Worm (Caenorhabditis elegans) whole organism, early embryonic: ENCODE data around the gene amdh-1.

Experiments used
- B0310.2 ChIP-seq: sonication (generic microtip); optimal IDR thresholded peaks from 2 replicates; lab custom pipeline; 2016; ENCODE audit warnings: mild to moderate bottlenecking, missing genetic modification characterization, missing compliant biosample characterization
- F13C5.2 ChIP-seq: sonication (generic microtip); optimal IDR thresholded peaks from 2 replicates; lab custom pipeline; 2017; ENCODE audit warnings: mild to moderate bottlenecking, missing genetic modification characterization, inconsistent platforms, missing compliant biosample characterization
- aly-1 ChIP-seq: sonication (generic microtip); optimal IDR thresholded peaks from 2 replicates; lab custom pipeline; 2016; ENCODE audit warnings: missing genetic modification characterization, missing compliant biosample characterization
- ama-1 ChIP-seq: fragments of 150-350 bp; optimal IDR thresholded peaks from 2 replicates; lab custom pipeline; 2014
- ceh-13 ChIP-seq: fragments of 200-800 bp; sonication (Bioruptor generic); optimal IDR thresholded peaks from 2 replicates; lab custom pipeline; 2018; ENCODE audit warnings: mild to moderate bottlenecking, missing genetic modification characterization, missing compliant biosample characterization
- ceh-36 ChIP-seq: sonication (generic microtip); optimal IDR thresholded peaks from 2 replicates; lab custom pipeline; 2016; ENCODE audit warnings: missing genetic modification characterization, inconsistent platforms, missing compliant biosample characterization
- ets-7 ChIP-seq: sonication (generic microtip); optimal IDR thresholded peaks from 2 replicates; lab custom pipeline; 2016; ENCODE audit warnings: missing genotype, missing genetic modification characterization, missing compliant biosample characterization
- flt-1 ChIP-seq: fragments of 200-800 bp; sonication (Bioruptor generic); IDR thresholded peaks from 2 replicates; pipeline ENCODE4 v1.3.6; 2022; ENCODE audit warnings: missing genetic modification characterization, missing compliant biosample characterization
- hmbx-1 ChIP-seq: sonication (generic microtip); optimal IDR thresholded peaks from 2 replicates; lab custom pipeline; 2016; ENCODE audit warnings: mild to moderate bottlenecking, missing genetic modification characterization, missing compliant biosample characterization
- hmg-4 ChIP-seq: fragments of 200-800 bp; sonication (Bioruptor generic); optimal IDR thresholded peaks from 2 replicates; lab custom pipeline; 2018; ENCODE audit warnings: mild to moderate bottlenecking, missing genetic modification characterization, missing compliant biosample characterization
- hnd-1 ChIP-seq: sonication (generic microtip); optimal IDR thresholded peaks from 2 replicates; lab custom pipeline; 2016; ENCODE audit warnings: missing genetic modification characterization, missing compliant biosample characterization
- pes-1 ChIP-seq: fragments of 200-800 bp; sonication (Bioruptor generic); IDR thresholded peaks from 2 replicates; pipeline ENCODE4 v1.3.6; 2022; ENCODE audit warnings: missing genetic modification reagents, missing genetic modification characterization, missing compliant biosample characterization
- scrt-1 ChIP-seq: fragments of 200-800 bp; sonication (Bioruptor generic); IDR thresholded peaks from 2 replicates; pipeline ENCODE4 v1.3.6; 2022; ENCODE audit warnings: missing genetic modification characterization, missing compliant biosample characterization
- sea-1 ChIP-seq: fragments of 200-800 bp; sonication (Bioruptor generic); conservative IDR thresholded peaks from 2 replicates; pipeline ENCODE4 v1.3.6; 2022; ENCODE audit warnings: missing genetic modification characterization, missing compliant biosample characterization
- tbx-11 ChIP-seq: fragments of 200-800 bp; sonication (Bioruptor generic); IDR thresholded peaks from 2 replicates; pipeline ENCODE4 v1.3.6; 2022; ENCODE audit warnings: missing genetic modification characterization, missing compliant biosample characterization
- tbx-37 ChIP-seq: fragments of 200-800 bp; sonication (Bioruptor generic); conservative IDR thresholded peaks from 2 replicates; pipeline ENCODE4 v1.3.6; 2022; ENCODE audit warnings: missing genetic modification reagents, missing genetic modification characterization, missing compliant biosample characterization
- tra-4 ChIP-seq: sonication (generic microtip); optimal IDR thresholded peaks from 2 replicates; lab custom pipeline; 2017; ENCODE audit warnings: missing genetic modification characterization, missing compliant biosample characterization

amdh-1 gene

DNA sequence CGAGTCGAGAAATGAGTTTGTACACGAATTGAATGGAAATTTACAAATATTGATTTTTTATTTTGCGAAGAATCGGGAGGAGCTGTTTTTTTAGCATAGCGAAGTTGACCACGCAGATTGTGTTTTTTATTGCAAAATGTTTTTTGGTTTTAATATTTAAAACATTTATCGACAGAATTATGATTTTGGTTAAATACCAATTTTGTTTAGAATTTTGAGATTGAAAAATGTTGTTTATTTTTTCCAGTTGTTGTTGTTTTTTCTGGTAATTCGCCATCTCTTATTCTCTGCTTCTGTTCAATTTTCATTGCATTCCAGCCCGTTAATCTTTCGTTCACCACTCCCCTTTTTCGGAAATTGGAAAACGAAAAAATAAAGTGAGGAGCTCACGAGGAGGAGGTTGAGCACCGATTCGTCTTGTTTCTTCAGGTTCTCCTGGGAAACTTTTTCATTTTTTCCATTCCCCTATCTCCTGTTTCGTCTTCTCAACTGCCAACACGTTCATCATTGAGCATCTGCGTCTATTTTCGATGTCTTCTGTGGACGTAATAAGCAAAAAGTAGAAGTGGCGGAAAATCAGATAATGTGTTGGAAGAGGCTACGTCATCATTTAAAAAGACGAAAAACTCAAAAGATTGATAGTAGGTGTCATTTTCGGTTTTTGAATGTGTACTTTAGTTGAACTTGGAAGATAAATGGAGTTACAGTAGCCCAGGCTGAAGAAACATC lies 44.5 kb downstream of the amdh-1 start, which contains the start of gene F47D12.7:
Gene F47D12.7, minus strand, starts transcription at position 51 of the 729 bp plus-strand sequence.
- TF ChIP-seq ceh-36 (tag; lab: Kevin White, UChicago) (no peak), tbx-11 (no peak), ama-1 (lab: Kevin White, UChicago) (no peak), aly-1 (no peak), hmbx-1 (no peak), hmg-4 (GFP tag; lab: Kevin White, UChicago) (no peak), B0310.2 (no peak), flt-1 (GFP tag; lab: Robert Waterston, UW) (no peak), sea-1 (GFP tag; lab: Robert Waterston, UW) (no peak), ceh-13 (no peak), scrt-1 (GFP tag; lab: Robert Waterston, UW) (no peak), tra-4 (tag; lab: Kevin White, UChicago) (no peak), F13C5.2 (tag; lab: Kevin White, UChicago) (no peak)

DNA sequence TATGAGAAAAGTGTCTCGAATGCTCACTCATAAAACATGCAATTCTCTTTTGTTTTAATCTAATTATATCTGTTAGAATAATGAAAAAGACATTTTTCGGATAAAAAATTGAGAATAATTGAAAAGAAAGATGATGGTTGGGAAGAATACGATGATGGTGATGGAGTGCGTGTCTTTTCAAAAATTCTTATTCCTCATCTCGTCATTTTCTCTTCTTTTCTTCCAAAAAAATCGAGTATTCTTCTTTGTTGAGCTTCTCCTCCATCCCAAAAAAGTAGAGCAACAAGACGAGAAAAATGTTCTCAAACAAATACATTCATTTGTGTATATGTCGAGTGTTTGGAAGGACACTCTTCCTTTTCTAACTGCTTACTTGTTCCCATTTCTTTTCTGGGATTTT lies 46.0 kb downstream of the amdh-1 start:
- TF ChIP-seq scrt-1 (GFP tag; lab: Robert Waterston, UW) (no peak), ama-1 (lab: Kevin White, UChicago) (no peak), flt-1 (GFP tag; lab: Robert Waterston, UW) (no peak), tbx-37 (GFP tag; lab: Robert Waterston, UW) (no peak), ceh-13 (no peak), hmg-4 (GFP tag; lab: Kevin White, UChicago) (no peak), B0310.2 (no peak)

DNA sequence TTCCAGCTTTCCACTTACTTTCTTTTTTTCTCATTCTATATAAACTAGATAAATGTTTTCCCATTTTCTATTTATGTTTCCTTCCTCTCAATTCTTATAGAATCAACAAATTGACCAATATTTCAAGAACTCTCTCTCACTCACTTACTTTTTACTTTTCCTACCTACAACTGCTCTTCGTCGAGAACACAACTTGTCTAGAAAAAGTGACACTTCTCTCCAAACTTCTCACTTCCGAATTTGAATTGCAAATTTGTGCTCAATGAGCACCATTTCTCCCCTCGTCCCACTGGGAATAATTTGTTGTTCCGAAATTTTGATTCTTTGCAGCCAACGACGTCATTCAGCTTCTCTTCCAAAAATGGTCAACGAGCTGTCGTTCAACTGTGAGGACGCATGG lies 46.5 kb downstream of the amdh-1 start, which contains the start of gene F47D12.3:
Gene F47D12.3, plus strand, starts transcription at position 331 of the 400 bp plus-strand sequence.
- TF ChIP-seq tra-4 (tag; lab: Kevin White, UChicago) (no peak), B0310.2 (no peak), hmbx-1 (no peak), scrt-1 (GFP tag; lab: Robert Waterston, UW) (no peak), sea-1 (GFP tag; lab: Robert Waterston, UW) (no peak), hmg-4 (GFP tag; lab: Kevin White, UChicago) (no peak), flt-1 (GFP tag; lab: Robert Waterston, UW) (no peak), hnd-1 (tag; lab: Kevin White, UChicago) (no peak), tbx-11 (no peak), aly-1 (no peak), tbx-37 (GFP tag; lab: Robert Waterston, UW) (no peak)

DNA sequence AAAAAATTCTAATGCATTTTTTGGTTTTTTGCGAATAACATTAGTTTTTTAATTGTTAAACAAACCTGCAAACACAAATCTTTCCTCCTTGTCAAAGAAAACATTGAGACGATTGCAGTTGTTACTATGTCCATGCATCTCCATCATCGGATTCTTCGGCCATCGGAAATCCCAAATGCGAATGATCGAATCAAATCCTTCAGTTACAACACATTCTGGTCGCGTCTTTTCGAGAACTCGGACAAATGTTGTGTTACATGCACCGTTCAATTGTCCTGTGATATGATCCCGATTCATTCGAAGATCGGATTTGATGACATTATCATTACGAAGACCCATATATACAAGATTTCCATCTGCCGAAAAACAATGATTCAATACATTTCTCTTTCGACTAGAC lies 48.7 kb downstream of the amdh-1 start:
- no peak for TF ChIP-seq ama-1 (lab: Kevin White, UChicago)

DNA sequence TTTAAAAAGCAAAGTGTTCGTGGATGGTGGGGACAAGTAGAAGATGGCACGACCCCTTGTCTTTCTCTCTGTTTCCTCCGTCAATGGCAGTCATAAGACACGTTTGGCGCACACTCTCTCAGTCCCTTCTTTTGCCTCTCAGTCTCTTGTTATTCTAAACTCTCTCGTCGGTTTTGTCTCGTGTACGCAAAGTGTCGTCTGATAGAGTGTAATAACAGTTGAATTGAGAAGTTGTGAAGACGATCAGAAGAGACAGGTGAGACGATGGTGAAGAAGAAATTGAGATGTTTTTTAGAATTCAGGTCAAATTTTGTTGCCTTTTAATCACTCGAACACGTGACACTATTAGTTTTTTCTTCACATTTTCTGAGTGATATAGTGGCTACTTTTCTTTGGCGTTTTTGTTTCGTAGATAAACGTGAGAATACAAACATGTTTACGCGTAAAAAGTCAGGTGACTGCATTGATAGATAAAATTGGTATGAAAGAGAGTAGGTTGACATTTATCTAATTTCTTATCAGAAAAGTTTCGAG lies 51.6 kb downstream of the amdh-1 start, which contains the start of gene F47D12.9:
Gene F47D12.9, minus strand, starts transcription at position 267 of the 534 bp plus-strand sequence.
- TF ChIP-seq B0310.2 (no peak), ceh-13 (no peak), aly-1 (no peak), tra-4 (tag; lab: Kevin White, UChicago) (no peak), tbx-37 (GFP tag; lab: Robert Waterston, UW) (no peak), hmg-4 (GFP tag; lab: Kevin White, UChicago) (no peak), scrt-1 (GFP tag; lab: Robert Waterston, UW) (no peak), ama-1 (lab: Kevin White, UChicago) (no peak), sea-1 (GFP tag; lab: Robert Waterston, UW) (no peak), pes-1 (GFP tag; lab: Robert Waterston, UW) (no peak), tbx-11 (no peak), flt-1 (GFP tag; lab: Robert Waterston, UW) (no peak), hmbx-1 (no peak), hnd-1 (tag; lab: Kevin White, UChicago) (no peak)

DNA sequence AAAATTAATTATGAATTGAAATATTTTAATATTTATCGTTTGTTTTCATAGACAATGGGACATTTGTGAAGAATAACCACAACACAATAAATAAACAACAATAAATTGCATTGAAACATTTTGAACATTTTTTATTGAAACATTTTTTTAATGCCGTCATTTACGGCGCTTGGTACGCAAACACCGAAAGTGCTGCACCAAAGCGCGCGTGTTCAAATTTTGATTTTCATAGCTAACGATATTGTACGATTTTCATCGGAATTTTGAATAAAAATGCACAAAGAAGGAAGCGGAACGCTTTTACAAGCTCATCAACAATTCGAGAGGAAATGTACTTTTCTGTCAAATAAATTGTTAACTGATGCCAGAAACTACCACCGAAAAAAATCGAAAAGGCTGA lies 52.2 kb downstream of the amdh-1 start:
- TF ChIP-seq tbx-11 (no peak), B0310.2 (no peak), hmbx-1 (no peak), hnd-1 (tag; lab: Kevin White, UChicago) (no peak), hmg-4 (GFP tag; lab: Kevin White, UChicago) (no peak), sea-1 (GFP tag; lab: Robert Waterston, UW) (no peak), aly-1 (no peak)

DNA sequence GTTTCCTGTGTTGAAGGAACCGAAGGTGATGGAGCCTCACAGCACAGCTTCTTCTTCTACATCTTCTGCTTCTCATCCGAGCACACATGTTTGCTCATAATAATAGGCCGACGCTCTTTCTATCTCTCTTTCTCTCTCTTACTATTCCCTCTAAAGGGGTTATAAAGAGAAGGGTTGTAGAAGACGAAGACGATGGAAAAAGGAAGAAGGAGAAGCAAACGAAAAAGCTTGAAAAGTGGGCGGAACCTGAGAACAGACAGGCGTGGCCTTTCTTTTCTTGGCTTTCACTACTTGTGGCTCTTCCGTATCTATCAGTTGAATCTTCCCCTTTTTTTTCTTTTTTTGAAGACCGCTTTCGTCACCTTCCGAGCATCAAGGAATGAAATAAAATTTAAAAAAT lies 56.2 kb downstream of the amdh-1 start:
- no peak for TF ChIP-seq pes-1 (GFP tag; lab: Robert Waterston, UW)
- no peak for TF ChIP-seq tbx-11
- TF ChIP-seq flt-1 (GFP tag; lab: Robert Waterston, UW): no peak
- no peak for TF ChIP-seq sea-1 (GFP tag; lab: Robert Waterston, UW)
- TF ChIP-seq ama-1 (lab: Kevin White, UChicago): no peak
- no peak for TF ChIP-seq ceh-13
- TF ChIP-seq scrt-1 (GFP tag; lab: Robert Waterston, UW): no peak
- no peak for TF ChIP-seq hmbx-1

DNA sequence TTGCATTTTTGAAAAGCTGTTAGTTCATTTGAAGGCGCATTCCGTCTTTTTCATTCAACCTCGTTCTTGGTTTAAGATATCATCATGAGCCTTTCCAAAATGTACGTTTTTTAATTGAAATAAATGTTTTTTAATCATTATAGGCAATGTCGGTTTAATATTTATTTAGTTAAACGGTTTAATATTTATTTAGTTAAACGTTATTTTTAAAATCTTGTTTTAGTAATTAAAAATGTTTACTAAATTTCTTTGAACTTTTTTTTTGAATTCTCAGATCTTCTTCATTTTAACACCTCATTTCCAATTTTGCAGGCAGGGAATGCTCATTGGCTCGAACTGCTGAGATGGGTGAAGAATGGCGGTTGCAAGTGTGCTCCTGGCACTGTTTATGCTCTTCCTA lies 57.5 kb downstream of the amdh-1 start, which contains the start of gene gar-2:
Gene gar-2, plus strand, starts transcription at position 301 of the 400 bp plus-strand sequence.
- no peak for TF ChIP-seq F13C5.2 (tag; lab: Kevin White, UChicago)
- TF ChIP-seq B0310.2: no peak
- no peak for TF ChIP-seq ama-1 (lab: Kevin White, UChicago)
- no peak for TF ChIP-seq ceh-13
- no peak for TF ChIP-seq ets-7 (tag; lab: Kevin White, UChicago)
- no peak for TF ChIP-seq hnd-1 (tag; lab: Kevin White, UChicago)
- no peak for TF ChIP-seq ceh-36 (tag; lab: Kevin White, UChicago)
- no peak for TF ChIP-seq sea-1 (GFP tag; lab: Robert Waterston, UW)
- TF ChIP-seq flt-1 (GFP tag; lab: Robert Waterston, UW): no peak
- no peak for TF ChIP-seq tbx-11
- TF ChIP-seq hmbx-1: no peak
- no peak for TF ChIP-seq hmg-4 (GFP tag; lab: Kevin White, UChicago)
- TF ChIP-seq tbx-37 (GFP tag; lab: Robert Waterston, UW): no peak
- no peak for TF ChIP-seq pes-1 (GFP tag; lab: Robert Waterston, UW)
- TF ChIP-seq tra-4 (tag; lab: Kevin White, UChicago): no peak
- TF ChIP-seq aly-1: no peak
- TF ChIP-seq scrt-1 (GFP tag; lab: Robert Waterston, UW): no peak
